Worm (Caenorhabditis elegans): Measurements from ENCODE around the gene srd-19.

Gene srd-19

ce11 chrV:13462974-13463373 is 34.4 kb upstream of the srd-19 start, which contains the start of gene frm-10:
frm-10 (plus strand) TSS chrV:13463207.
- TF ChIP-seq elt-3 (tag; optimal IDR thresholded peaks at IDR 0.05): peak; percentile 56
- no peak for TF ChIP-seq mls-2 (tag; optimal IDR thresholded peaks at IDR 0.05)
- no peak for TF ChIP-seq hlh-1 (tag; optimal IDR thresholded peaks at IDR 0.05)
- TF ChIP-seq unc-120 (tag; optimal IDR thresholded peaks at IDR 0.05; ENCODE audit: poor library complexity, severe bottlenecking): no peak
- no peak for TF ChIP-seq cnd-1 (tag; optimal IDR thresholded peaks at IDR 0.05)
- TF ChIP-seq ceh-83 (GFP tag; optimal IDR thresholded peaks at IDR 0.05): no peak
- TF ChIP-seq drap-1 (GFP tag; optimal IDR thresholded peaks at IDR 0.05): no peak
- no peak for TF ChIP-seq mab-5 (tag; optimal IDR thresholded peaks at IDR 0.05)
- no peak for TF ChIP-seq tbx-8 (GFP tag; optimal IDR thresholded peaks at IDR 0.05)
- no peak for TF ChIP-seq nhr-28 (tag; optimal IDR thresholded peaks at IDR 0.05)
- TF ChIP-seq ztf-11 (tag; optimal IDR thresholded peaks at IDR 0.05): no peak
- TF ChIP-seq sptf-1 (tag; optimal IDR thresholded peaks at IDR 0.05): no peak
- TF ChIP-seq zip-8 (tag; optimal IDR thresholded peaks at IDR 0.05): no peak
- no peak for TF ChIP-seq pha-4 (tag; optimal IDR thresholded peaks at IDR 0.05)
- no peak for TF ChIP-seq ces-1 (GFP tag; optimal IDR thresholded peaks at IDR 0.05)
- TF ChIP-seq ham-2 (GFP tag; optimal IDR thresholded peaks at IDR 0.05): no peak
- TF ChIP-seq nhr-237 (tag; optimal IDR thresholded peaks at IDR 0.05): peak; percentile 49
- TF ChIP-seq nhr-2 (tag; optimal IDR thresholded peaks at IDR 0.05): no peak
- TF ChIP-seq mep-1 (tag; optimal IDR thresholded peaks at IDR 0.05): peak; percentile 4
- TF ChIP-seq M03D4.4 (tag; optimal IDR thresholded peaks at IDR 0.05): no peak
- no peak for TF ChIP-seq lsy-2 (tag; optimal IDR thresholded peaks at IDR 0.05)
- TF ChIP-seq lin-32 (GFP tag; optimal IDR thresholded peaks at IDR 0.05): no peak
- no peak for TF ChIP-seq blmp-1 (tag; optimal IDR thresholded peaks at IDR 0.05)
- TF ChIP-seq snpc-4 (tag; optimal IDR thresholded peaks at IDR 0.05): no peak
- no peak for TF ChIP-seq unc-39 (tag; optimal IDR thresholded peaks at IDR 0.05)
- no peak for TF ChIP-seq nhr-12 (tag; optimal IDR thresholded peaks at IDR 0.05)

- TF ChIP-seq ces-1 (GFP tag; optimal IDR thresholded peaks at IDR 0.05): peak; percentile 84
- no peak for TF ChIP-seq elt-1 (tag; optimal IDR thresholded peaks at IDR 0.05; ENCODE audit: borderline replicate concordance, insufficient read depth)
- TF ChIP-seq mep-1 (tag; optimal IDR thresholded peaks at IDR 0.05): peak; percentile 45
- no peak for TF ChIP-seq lin-32 (GFP tag; optimal IDR thresholded peaks at IDR 0.05)
- TF ChIP-seq lin-13 (tag; optimal IDR thresholded peaks at IDR 0.05): no peak
- TF ChIP-seq lsy-2 (tag; optimal IDR thresholded peaks at IDR 0.05): peak; percentile 22
- no peak for TF ChIP-seq nhr-12 (tag; optimal IDR thresholded peaks at IDR 0.05)
- TF ChIP-seq flh-1 (GFP tag; optimal IDR thresholded peaks at IDR 0.05): no peak
- TF ChIP-seq pha-4 (tag; optimal IDR thresholded peaks at IDR 0.05): no peak
- no peak for TF ChIP-seq unc-62 (GFP tag; optimal IDR thresholded peaks at IDR 0.05)
- no peak for TF ChIP-seq bed-3 (GFP tag; optimal IDR thresholded peaks at IDR 0.05)
- no peak for TF ChIP-seq elt-3 (tag; optimal IDR thresholded peaks at IDR 0.05)
Observed at ce11 chrV:13459323-13459722, 30.8 kb upstream of the srd-19 start, which contains the start of gene bath-39. bath-39 (plus strand) TSS chrV:13459459.

ce11 chrV:13457858-13458257 is 29.3 kb upstream of the srd-19 start, which contains the start of gene F25H9.2:
F25H9.2 (plus strand) TSS chrV:13458083.
- TF ChIP-seq unc-120 (tag; optimal IDR thresholded peaks at IDR 0.05; ENCODE audit: poor library complexity, severe bottlenecking) (no peak), flh-1 (GFP tag; optimal IDR thresholded peaks at IDR 0.05) (no peak), ceh-39 (tag; optimal IDR thresholded peaks at IDR 0.05) (no peak), mab-5 (tag; optimal IDR thresholded peaks at IDR 0.05) (no peak), mls-2 (tag; optimal IDR thresholded peaks at IDR 0.05) (no peak), hlh-1 (tag; optimal IDR thresholded peaks at IDR 0.05) (no peak), lin-32 (GFP tag; optimal IDR thresholded peaks at IDR 0.05) (no peak), lin-13 (tag; optimal IDR thresholded peaks at IDR 0.05) (no peak), nhr-76 (tag; optimal IDR thresholded peaks at IDR 0.05) (no peak), snpc-4 (tag; optimal IDR thresholded peaks at IDR 0.05) (no peak), cnd-1 (tag; optimal IDR thresholded peaks at IDR 0.05) (no peak), nhr-12 (tag; optimal IDR thresholded peaks at IDR 0.05) (no peak), nhr-237 (tag; optimal IDR thresholded peaks at IDR 0.05) (no peak), pha-4 (tag; optimal IDR thresholded peaks at IDR 0.05) (peak; percentile 11), unc-62 (GFP tag; optimal IDR thresholded peaks at IDR 0.05) (no peak), ceh-83 (GFP tag; optimal IDR thresholded peaks at IDR 0.05) (no peak), tbx-8 (GFP tag; optimal IDR thresholded peaks at IDR 0.05) (no peak), M03D4.4 (tag; optimal IDR thresholded peaks at IDR 0.05) (no peak), blmp-1 (tag; optimal IDR thresholded peaks at IDR 0.05) (no peak), ces-1 (GFP tag; optimal IDR thresholded peaks at IDR 0.05) (peak; percentile 29), bed-3 (GFP tag; optimal IDR thresholded peaks at IDR 0.05) (no peak), mep-1 (tag; optimal IDR thresholded peaks at IDR 0.05) (peak; percentile 48), nhr-2 (tag; optimal IDR thresholded peaks at IDR 0.05) (no peak), zip-8 (tag; optimal IDR thresholded peaks at IDR 0.05) (no peak), ceh-43 (GFP tag; optimal IDR thresholded peaks at IDR 0.05) (no peak)
